Worm (Caenorhabditis elegans): Measurements from ENCODE around the gene ZK218.3.

ZK218.3 gene

ce11 chrV:17059987-17060386 is 38.6 kb downstream of the ZK218.3 start, which contains the start of gene sri-66:
sri-66 (plus strand) TSS chrV:17060287.
- no peak for TF ChIP-seq ceh-82 (tag; optimal IDR thresholded peaks at IDR 0.05)
- no peak for TF ChIP-seq lin-39 (tag; optimal IDR thresholded peaks at IDR 0.05)
- TF ChIP-seq nhr-12 (tag; optimal IDR thresholded peaks at IDR 0.05), result no peak
- no peak for TF ChIP-seq lin-11 (tag; optimal IDR thresholded peaks at IDR 0.05)
- no peak for TF ChIP-seq mbf-1 (tag; optimal IDR thresholded peaks at IDR 0.05)
- no peak for TF ChIP-seq snpc-4 (tag; optimal IDR thresholded peaks at IDR 0.05)
- TF ChIP-seq ztf-4 (tag; optimal IDR thresholded peaks at IDR 0.05), result no peak
- TF ChIP-seq ztf-11 (tag; optimal IDR thresholded peaks at IDR 0.05), result no peak
- no peak for TF ChIP-seq ama-1 (optimal IDR thresholded peaks at IDR 0.05)
- TF ChIP-seq nhr-23 (tag; optimal IDR thresholded peaks at IDR 0.05), result no peak

Data from whole organism, L2 larva.